Worm (Caenorhabditis elegans) whole organism, early embryonic: ENCODE data around the gene sdz-9.

Source experiments
- B0310.2 ChIP-seq: sonication (generic microtip); optimal IDR thresholded peaks from 2 replicates; lab custom pipeline; 2016; ENCODE audit warnings: mild to moderate bottlenecking, missing genetic modification characterization, missing compliant biosample characterization
- F13C5.2 ChIP-seq: sonication (generic microtip); optimal IDR thresholded peaks from 2 replicates; lab custom pipeline; 2017; ENCODE audit warnings: mild to moderate bottlenecking, missing genetic modification characterization, inconsistent platforms, missing compliant biosample characterization
- aly-1 ChIP-seq: sonication (generic microtip); optimal IDR thresholded peaks from 2 replicates; lab custom pipeline; 2016; ENCODE audit warnings: missing genetic modification characterization, missing compliant biosample characterization
- ama-1 ChIP-seq: fragments of 150-350 bp; optimal IDR thresholded peaks from 2 replicates; lab custom pipeline; 2014
- ceh-13 ChIP-seq: fragments of 200-800 bp; sonication (Bioruptor generic); optimal IDR thresholded peaks from 2 replicates; lab custom pipeline; 2018; ENCODE audit warnings: mild to moderate bottlenecking, missing genetic modification characterization, missing compliant biosample characterization
- ceh-36 ChIP-seq: sonication (generic microtip); optimal IDR thresholded peaks from 2 replicates; lab custom pipeline; 2016; ENCODE audit warnings: missing genetic modification characterization, inconsistent platforms, missing compliant biosample characterization
- ets-7 ChIP-seq: sonication (generic microtip); optimal IDR thresholded peaks from 2 replicates; lab custom pipeline; 2016; ENCODE audit warnings: missing genotype, missing genetic modification characterization, missing compliant biosample characterization
- flt-1 ChIP-seq: fragments of 200-800 bp; sonication (Bioruptor generic); IDR thresholded peaks from 2 replicates; pipeline ENCODE4 v1.3.6; 2022; ENCODE audit warnings: missing genetic modification characterization, missing compliant biosample characterization
- hmbx-1 ChIP-seq: sonication (generic microtip); optimal IDR thresholded peaks from 2 replicates; lab custom pipeline; 2016; ENCODE audit warnings: mild to moderate bottlenecking, missing genetic modification characterization, missing compliant biosample characterization
- hmg-4 ChIP-seq: fragments of 200-800 bp; sonication (Bioruptor generic); optimal IDR thresholded peaks from 2 replicates; lab custom pipeline; 2018; ENCODE audit warnings: mild to moderate bottlenecking, missing genetic modification characterization, missing compliant biosample characterization
- hnd-1 ChIP-seq: sonication (generic microtip); optimal IDR thresholded peaks from 2 replicates; lab custom pipeline; 2016; ENCODE audit warnings: missing genetic modification characterization, missing compliant biosample characterization
- pes-1 ChIP-seq: fragments of 200-800 bp; sonication (Bioruptor generic); IDR thresholded peaks from 2 replicates; pipeline ENCODE4 v1.3.6; 2022; ENCODE audit warnings: missing genetic modification reagents, missing genetic modification characterization, missing compliant biosample characterization
- scrt-1 ChIP-seq: fragments of 200-800 bp; sonication (Bioruptor generic); IDR thresholded peaks from 2 replicates; pipeline ENCODE4 v1.3.6; 2022; ENCODE audit warnings: missing genetic modification characterization, missing compliant biosample characterization
- sea-1 ChIP-seq: fragments of 200-800 bp; sonication (Bioruptor generic); conservative IDR thresholded peaks from 2 replicates; pipeline ENCODE4 v1.3.6; 2022; ENCODE audit warnings: missing genetic modification characterization, missing compliant biosample characterization
- tbx-11 ChIP-seq: fragments of 200-800 bp; sonication (Bioruptor generic); IDR thresholded peaks from 2 replicates; pipeline ENCODE4 v1.3.6; 2022; ENCODE audit warnings: missing genetic modification characterization, missing compliant biosample characterization
- tbx-37 ChIP-seq: fragments of 200-800 bp; sonication (Bioruptor generic); conservative IDR thresholded peaks from 2 replicates; pipeline ENCODE4 v1.3.6; 2022; ENCODE audit warnings: missing genetic modification reagents, missing genetic modification characterization, missing compliant biosample characterization
- tra-4 ChIP-seq: sonication (generic microtip); optimal IDR thresholded peaks from 2 replicates; lab custom pipeline; 2017; ENCODE audit warnings: missing genetic modification characterization, missing compliant biosample characterization

sdz-9 gene

DNA sequence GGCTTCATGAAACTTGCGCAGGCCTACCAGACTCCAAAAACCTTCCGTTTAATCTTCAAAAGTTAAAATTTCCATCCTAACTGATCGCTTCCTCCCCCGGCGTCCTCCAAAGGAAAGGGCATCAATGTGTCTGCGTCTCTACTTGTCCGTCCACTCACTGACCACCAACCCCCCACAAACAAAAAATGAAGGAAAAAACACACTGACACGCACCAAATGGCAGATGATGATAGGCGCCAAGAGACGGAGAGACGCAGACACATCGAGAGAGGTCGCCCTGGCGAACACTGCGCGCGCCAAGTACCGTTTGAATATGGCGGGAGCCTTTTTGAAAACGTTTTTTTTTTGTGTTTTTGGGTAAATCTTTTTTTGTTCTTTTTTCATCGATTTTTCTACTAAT, 38.7 kb downstream of the sdz-9 start:
- TF ChIP-seq scrt-1 (GFP tag; lab: Robert Waterston, UW) (0 out of 2 replicates have a peak, but pooled peaks have one; percentile 27), tra-4 (tag; lab: Kevin White, UChicago) (no peak)

DNA sequence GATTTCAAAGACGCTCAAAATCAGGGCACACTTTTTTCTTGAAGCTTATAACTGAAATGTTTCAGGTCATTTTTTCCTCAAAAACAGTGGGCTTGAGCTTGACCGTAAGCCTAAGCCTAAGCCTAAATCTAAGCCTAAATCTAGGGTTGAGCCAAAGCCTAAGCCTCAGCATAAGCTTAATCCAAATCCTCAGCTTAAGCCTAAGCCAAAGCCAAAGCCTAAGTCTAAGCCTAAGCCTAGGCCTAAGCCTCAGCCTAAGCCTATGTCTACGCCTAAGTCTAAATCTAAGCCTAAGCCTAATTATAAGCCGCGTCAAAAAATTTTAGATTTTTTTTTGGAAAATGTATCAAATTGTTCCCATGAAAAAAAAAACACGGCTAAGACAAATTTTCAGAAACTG, 39.2 kb downstream of the sdz-9 start:
- peak; percentile 66 for TF ChIP-seq ceh-36 (tag; lab: Kevin White, UChicago)
- no peak for TF ChIP-seq hmg-4

DNA sequence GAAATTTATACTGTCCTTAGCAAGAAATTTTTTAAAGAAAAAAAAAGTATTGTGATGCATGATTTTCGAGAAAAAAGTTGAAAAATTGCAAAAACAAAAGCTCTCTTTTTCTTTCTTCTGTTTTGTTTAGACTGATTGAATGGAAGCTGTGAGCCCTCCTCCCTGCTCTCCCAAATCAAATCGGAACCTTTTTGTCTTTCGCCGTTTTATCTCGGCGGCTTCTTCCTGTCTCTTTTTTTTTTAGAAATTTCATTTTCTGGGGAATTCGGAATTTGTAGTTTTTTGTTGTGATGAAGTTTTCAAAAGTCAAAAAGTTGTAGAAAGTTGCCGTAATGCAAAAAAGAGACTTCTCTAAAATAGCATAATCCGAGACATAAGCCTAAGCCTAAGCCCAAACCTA, 42.8 kb downstream of the sdz-9 start:
- no peak for TF ChIP-seq tra-4 (tag; lab: Kevin White, UChicago)
- no peak for TF ChIP-seq pes-1
- no peak for TF ChIP-seq hmbx-1 (tag; lab: Kevin White, UChicago)
- TF ChIP-seq hmg-4: no peak
- TF ChIP-seq sea-1 (GFP tag; lab: Robert Waterston, UW): no peak
- TF ChIP-seq flt-1 (GFP tag; lab: Robert Waterston, UW): no peak
- no peak for TF ChIP-seq F13C5.2 (tag; lab: Kevin White, UChicago)
- no peak for TF ChIP-seq hnd-1 (tag; lab: Kevin White, UChicago)
- TF ChIP-seq ama-1 (lab: Kevin White, UChicago): no peak
- TF ChIP-seq ceh-13 (GFP tag; lab: Kevin White, UChicago): no peak
- TF ChIP-seq ceh-36 (tag; lab: Kevin White, UChicago): no peak
- TF ChIP-seq ets-7 (tag; lab: Kevin White, UChicago): no peak
- no peak for TF ChIP-seq scrt-1 (GFP tag; lab: Robert Waterston, UW)

DNA sequence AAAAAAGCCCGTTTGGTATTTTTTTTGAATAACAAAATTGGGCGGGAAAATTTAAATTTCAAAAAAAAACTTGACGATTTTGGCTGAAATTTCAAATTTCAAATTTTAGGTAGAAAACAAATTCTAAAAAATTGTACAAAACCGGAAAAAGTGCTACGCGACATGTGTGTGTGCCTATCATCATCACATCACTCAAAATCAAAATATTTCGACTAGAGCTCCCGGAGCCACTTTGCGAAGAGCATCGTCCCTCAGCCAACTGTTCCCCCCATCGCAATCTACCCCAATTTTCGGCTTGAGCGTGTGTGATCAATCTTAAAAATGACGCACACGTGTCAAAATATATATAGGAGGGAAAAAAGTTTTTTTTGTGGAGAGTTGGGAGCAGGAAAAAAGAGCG, 46.7 kb downstream of the sdz-9 start:
- TF ChIP-seq ama-1 (lab: Kevin White, UChicago) (no peak), tbx-11 (no peak), scrt-1 (GFP tag; lab: Robert Waterston, UW) (no peak), aly-1 (tag; lab: Kevin White, UChicago) (no peak), ets-7 (tag; lab: Kevin White, UChicago) (no peak), ceh-36 (tag; lab: Kevin White, UChicago) (no peak), flt-1 (GFP tag; lab: Robert Waterston, UW) (no peak), sea-1 (GFP tag; lab: Robert Waterston, UW) (no peak), ceh-13 (GFP tag; lab: Kevin White, UChicago) (no peak), hnd-1 (tag; lab: Kevin White, UChicago) (no peak), F13C5.2 (tag; lab: Kevin White, UChicago) (no peak), pes-1 (no peak), hmbx-1 (tag; lab: Kevin White, UChicago) (no peak)

DNA sequence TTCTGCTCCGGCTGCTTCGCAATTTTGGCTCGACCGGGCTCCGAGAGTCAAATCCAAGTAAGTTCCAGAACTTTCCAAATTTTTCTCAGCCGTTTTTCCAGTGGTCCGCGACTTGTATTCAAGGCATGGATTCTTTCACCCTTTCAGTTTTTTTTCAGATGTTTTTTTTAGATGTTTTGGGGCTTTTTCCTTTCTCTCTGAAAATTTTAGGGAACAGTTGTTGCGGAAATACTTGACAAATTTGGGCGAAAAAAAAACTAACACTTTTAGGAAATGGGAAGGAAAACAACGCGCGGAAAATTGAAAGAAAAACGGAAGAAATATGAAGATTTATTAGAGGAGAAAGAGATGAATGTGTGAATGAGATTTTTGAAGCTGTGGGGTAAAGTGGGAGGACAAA, 47.9 kb downstream of the sdz-9 start, which contains the start of the genes T05A8.11 and nep-2:
T05A8.11 (minus strand) TSS at position 101 of the 400 bp plus-strand sequence.
nep-2 (minus strand) TSS at position 192 of the 400 bp plus-strand sequence.
- TF ChIP-seq tbx-11 (no peak), sea-1 (GFP tag; lab: Robert Waterston, UW) (no peak), F13C5.2 (tag; lab: Kevin White, UChicago) (no peak), ama-1 (lab: Kevin White, UChicago) (no peak), B0310.2 (no peak), hmbx-1 (tag; lab: Kevin White, UChicago) (no peak), tra-4 (tag; lab: Kevin White, UChicago) (no peak), hnd-1 (tag; lab: Kevin White, UChicago) (no peak), hmg-4 (no peak), ets-7 (tag; lab: Kevin White, UChicago) (no peak), aly-1 (tag; lab: Kevin White, UChicago) (no peak), scrt-1 (GFP tag; lab: Robert Waterston, UW) (no peak), tbx-37 (GFP tag; lab: Robert Waterston, UW) (no peak), flt-1 (GFP tag; lab: Robert Waterston, UW) (no peak), ceh-36 (tag; lab: Kevin White, UChicago) (no peak)
